Worm (Caenorhabditis elegans) whole organism, mixed stage, embryonic: ENCODE results near the gene srd-29.

Source experiments
- M03D4.4 ChIP-seq: sonication (generic microtip); optimal IDR thresholded peaks from 2 replicates; lab custom pipeline; 2017; ENCODE audit warnings: mild to moderate bottlenecking, missing genetic modification characterization, missing compliant biosample characterization
- blmp-1 ChIP-seq: fragments of 150-350 bp; optimal IDR thresholded peaks from 2 replicates; lab custom pipeline; 2014; ENCODE audit warnings: missing biosample characterization, missing genetic modification characterization
- ceh-43 ChIP-seq: fragments of 200-800 bp; sonication (Bioruptor generic); optimal IDR thresholded peaks from 2 replicates; lab custom pipeline; 2018; ENCODE audit warnings: mild to moderate bottlenecking, missing genetic modification characterization, moderate library complexity, missing compliant biosample characterization
- ceh-83 ChIP-seq: fragments of 200-800 bp; sonication (Bioruptor generic); optimal IDR thresholded peaks from 2 replicates; lab custom pipeline; 2018; ENCODE audit warnings: mild to moderate bottlenecking, missing genetic modification characterization, missing compliant biosample characterization
- ces-1 ChIP-seq: fragments of 150-350 bp; optimal IDR thresholded peaks from 2 replicates; lab custom pipeline; 2014; ENCODE audit warnings: missing biosample characterization, missing genetic modification reagents, missing genetic modification characterization
- cnd-1 ChIP-seq: fragments of 200-800 bp; sonication (Bioruptor generic); optimal IDR thresholded peaks from 2 replicates; lab custom pipeline; 2018; ENCODE audit warnings: mild to moderate bottlenecking, missing genetic modification characterization, missing compliant biosample characterization
- drap-1 ChIP-seq: fragments of 200-800 bp; sonication (Bioruptor generic); optimal IDR thresholded peaks from 3 replicates; lab custom pipeline; 2018; ENCODE audit warnings: mild to moderate bottlenecking, missing genetic modification characterization, missing compliant biosample characterization
- elt-1 ChIP-seq: sonication (generic microtip); optimal IDR thresholded peaks from 2 replicates; lab custom pipeline; 2017; ENCODE audit warnings: missing genetic modification characterization, mild to moderate bottlenecking, missing compliant biosample characterization, antibody characterized with exemption, moderate library complexity, borderline replicate concordance; ENCODE audit not compliant: insufficient read depth
- elt-3 ChIP-seq: fragments of 150-350 bp; optimal IDR thresholded peaks from 2 replicates; lab custom pipeline; 2014; ENCODE audit warnings: missing biosample characterization, missing genetic modification characterization
- flh-1 ChIP-seq: fragments of 200-800 bp; sonication (Bioruptor generic); optimal IDR thresholded peaks from 2 replicates; lab custom pipeline; 2018; ENCODE audit warnings: mild to moderate bottlenecking, missing genetic modification characterization, moderate library complexity, missing compliant biosample characterization
- ham-2 ChIP-seq: fragments of 200-800 bp; sonication (Bioruptor generic); optimal IDR thresholded peaks from 2 replicates; lab custom pipeline; 2018; ENCODE audit warnings: mild to moderate bottlenecking, missing genetic modification characterization, missing compliant biosample characterization
- hlh-1 ChIP-seq: fragments of 150-350 bp; optimal IDR thresholded peaks from 2 replicates; lab custom pipeline; 2014; ENCODE audit warnings: missing biosample characterization, missing genetic modification reagents, missing genetic modification characterization
- lin-13 ChIP-seq: fragments of 150-350 bp; optimal IDR thresholded peaks from 2 replicates; lab custom pipeline; 2014; ENCODE audit warnings: missing biosample characterization, missing genetic modification characterization
- lin-32 ChIP-seq: fragments of 200-800 bp; sonication (Bioruptor generic); optimal IDR thresholded peaks from 2 replicates; lab custom pipeline; 2018; ENCODE audit warnings: mild to moderate bottlenecking, missing genetic modification characterization, missing compliant biosample characterization
- lsy-2 ChIP-seq: fragments of 150-350 bp; optimal IDR thresholded peaks from 2 replicates; lab custom pipeline; 2014; ENCODE audit warnings: missing biosample characterization, missing genetic modification characterization
- mep-1 ChIP-seq: fragments of 150-350 bp; optimal IDR thresholded peaks from 2 replicates; lab custom pipeline; 2017; ENCODE audit warnings: missing biosample characterization, missing genetic modification reagents, missing genetic modification characterization, inconsistent platforms
- mls-2 ChIP-seq: sonication (generic microtip); optimal IDR thresholded peaks from 2 replicates; lab custom pipeline; 2016; ENCODE audit warnings: mild to moderate bottlenecking, missing genetic modification characterization, moderate library complexity, missing compliant biosample characterization
- nhr-12 ChIP-seq: fragments of 150-350 bp; optimal IDR thresholded peaks from 2 replicates; lab custom pipeline; 2014; ENCODE audit warnings: missing biosample characterization, missing genetic modification characterization
- nhr-2 ChIP-seq: fragments of 150-350 bp; optimal IDR thresholded peaks from 2 replicates; lab custom pipeline; 2014; ENCODE audit warnings: missing biosample characterization, missing genetic modification characterization
- nhr-237 ChIP-seq: fragments of 150-350 bp; optimal IDR thresholded peaks from 2 replicates; lab custom pipeline; 2014; ENCODE audit warnings: missing biosample characterization, missing genetic modification characterization
- nhr-28 ChIP-seq: fragments of 150-350 bp; optimal IDR thresholded peaks from 2 replicates; lab custom pipeline; 2014; ENCODE audit warnings: missing biosample characterization, missing genetic modification characterization
- nhr-76 ChIP-seq: sonication (generic microtip); optimal IDR thresholded peaks from 2 replicates; lab custom pipeline; 2017; ENCODE audit warnings: missing biosample characterization, missing genetic modification characterization
- sem-2 ChIP-seq: fragments of 200-800 bp; sonication (Bioruptor generic); optimal IDR thresholded peaks from 2 replicates; lab custom pipeline; 2018; ENCODE audit warnings: mild to moderate bottlenecking, missing genetic modification characterization, missing compliant biosample characterization
- snpc-4 ChIP-seq: fragments of 150-350 bp; optimal IDR thresholded peaks from 2 replicates; lab custom pipeline; 2014; ENCODE audit warnings: missing biosample characterization, missing genetic modification characterization
- sptf-1 ChIP-seq: sonication (generic microtip); optimal IDR thresholded peaks from 2 replicates; lab custom pipeline; 2017; ENCODE audit warnings: mild to moderate bottlenecking, missing genetic modification characterization, moderate library complexity, missing compliant biosample characterization
- unc-120 ChIP-seq: sonication (generic microtip); optimal IDR thresholded peaks from 2 replicates; lab custom pipeline; 2017; ENCODE audit warnings: missing genetic modification characterization, missing compliant biosample characterization; ENCODE audit not compliant: poor library complexity, severe bottlenecking
- unc-39 ChIP-seq: fragments of 150-350 bp; optimal IDR thresholded peaks from 2 replicates; lab custom pipeline; 2014; ENCODE audit warnings: missing biosample characterization, missing genetic modification characterization
- ztf-11 ChIP-seq: fragments of 150-350 bp; optimal IDR thresholded peaks from 2 replicates; lab custom pipeline; 2014; ENCODE audit warnings: missing biosample characterization, missing genetic modification characterization

The srd-29 gene

DNA sequence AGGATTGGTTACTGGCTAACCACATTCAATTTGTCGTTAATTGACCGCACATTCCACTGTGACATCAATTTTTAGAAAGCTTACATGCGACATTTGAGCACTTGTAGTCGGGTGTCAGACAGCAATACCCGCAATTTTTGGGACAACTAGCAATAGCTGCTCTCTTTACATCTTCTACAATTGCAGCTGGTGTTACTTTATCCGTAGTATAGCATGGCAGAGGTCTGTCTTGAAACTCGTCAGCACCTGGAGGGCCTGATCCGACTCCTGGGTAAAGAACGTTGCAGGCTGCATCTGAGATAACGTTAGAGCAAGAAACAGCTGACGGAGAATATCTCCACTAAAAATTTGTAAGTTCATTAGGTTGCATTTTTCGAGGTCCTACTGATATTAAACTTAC lies 3.8 kb downstream of the srd-29 start:
- TF ChIP-seq nhr-237 (tag; lab: Kevin White, UChicago) (no peak), sptf-1 (tag; lab: Kevin White, UChicago) (no peak), ceh-43 (GFP tag; lab: Kevin White, UChicago) (no peak), M03D4.4 (no peak), elt-1 (tag; lab: Kevin White, UChicago) (no peak), nhr-2 (tag; lab: Kevin White, UChicago) (no peak), nhr-28 (tag; lab: Kevin White, UChicago) (no peak), sem-2 (GFP tag; lab: Kevin White, UChicago) (no peak), ham-2 (GFP tag; lab: Kevin White, UChicago) (no peak), unc-120 (tag; lab: Kevin White, UChicago) (no peak), hlh-1 (tag; lab: Kevin White, UChicago) (no peak), elt-3 (tag; lab: Kevin White, UChicago) (no peak), cnd-1 (tag; lab: Kevin White, UChicago) (no peak), nhr-12 (no peak), flh-1 (GFP tag; lab: Kevin White, UChicago) (no peak), snpc-4 (tag; lab: Kevin White, UChicago) (no peak)

DNA sequence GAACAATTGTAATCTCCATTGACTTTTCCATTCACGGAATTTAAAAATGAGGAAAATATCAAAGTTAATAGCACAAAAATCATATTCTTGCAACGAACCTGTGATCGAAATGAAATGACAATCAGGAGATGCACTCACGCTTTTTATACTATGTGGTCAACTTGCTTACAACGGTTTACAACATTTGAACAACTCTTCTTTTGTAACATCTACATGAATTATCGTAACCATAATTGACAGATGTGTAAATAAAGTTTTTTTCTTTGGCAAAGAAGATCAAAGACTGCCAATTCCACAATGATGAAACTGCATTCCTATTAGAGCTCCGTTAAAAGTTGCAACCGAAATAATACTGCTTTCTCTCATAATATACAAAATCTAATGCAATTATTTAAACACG lies 4.2 kb downstream of the srd-29 start, which contains the start of gene F07C4.10:
TSS of gene F07C4.10 (minus strand) at position 101 of the 400 bp plus-strand sequence.
- TF ChIP-seq ces-1 (GFP tag; lab: Kevin White, UChicago) (no peak), nhr-237 (tag; lab: Kevin White, UChicago) (no peak), nhr-2 (tag; lab: Kevin White, UChicago) (no peak), mls-2 (tag; lab: Kevin White, UChicago) (no peak), nhr-12 (no peak), ceh-83 (no peak), ham-2 (GFP tag; lab: Kevin White, UChicago) (no peak), nhr-76 (tag; lab: Kevin White, UChicago) (no peak), snpc-4 (tag; lab: Kevin White, UChicago) (no peak), unc-120 (tag; lab: Kevin White, UChicago) (no peak), lin-13 (no peak), sem-2 (GFP tag; lab: Kevin White, UChicago) (no peak), lsy-2 (tag; lab: Kevin White, UChicago) (no peak), cnd-1 (tag; lab: Kevin White, UChicago) (no peak), drap-1 (GFP tag; lab: Kevin White, UChicago) (no peak)

DNA sequence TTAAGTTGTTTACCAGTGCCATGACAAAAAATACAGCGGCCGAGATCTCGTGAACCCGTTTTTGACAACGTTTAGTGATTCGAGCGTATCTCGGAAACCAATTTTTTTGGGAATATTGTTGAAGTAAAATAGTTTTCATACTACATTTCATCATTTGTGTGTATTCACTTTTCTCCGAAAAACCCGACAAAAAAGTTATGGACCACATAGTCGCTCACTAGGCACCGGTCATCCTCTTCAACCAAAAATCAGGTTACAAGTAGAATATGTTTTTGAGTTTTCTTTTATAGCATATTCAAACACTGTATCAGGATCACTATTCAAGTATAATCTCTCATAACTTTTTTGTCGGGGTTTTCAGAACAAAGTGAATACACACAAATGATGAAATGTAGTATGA lies 6.1 kb downstream of the srd-29 start:
- TF ChIP-seq snpc-4 (tag; lab: Kevin White, UChicago), result no peak
- no peak for TF ChIP-seq mls-2 (tag; lab: Kevin White, UChicago)
- TF ChIP-seq ham-2 (GFP tag; lab: Kevin White, UChicago), result no peak

DNA sequence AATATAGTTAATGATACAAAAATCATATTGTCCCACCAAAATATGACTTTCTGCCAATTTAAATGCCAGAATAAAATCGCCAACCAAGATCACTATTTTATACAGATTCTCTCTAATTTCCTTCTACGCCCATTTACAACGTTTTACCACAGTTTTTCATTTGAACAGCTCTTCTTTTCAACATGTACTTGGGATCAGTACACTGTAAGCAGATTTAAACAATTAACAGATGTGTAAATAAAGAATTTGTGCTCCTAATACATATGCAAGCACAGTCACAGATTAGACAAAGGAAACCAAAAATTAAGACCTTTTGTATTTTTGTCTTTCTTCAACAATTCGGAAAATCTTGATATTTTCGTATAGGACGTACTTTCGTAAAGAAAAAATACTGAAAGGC lies 7.8 kb downstream of the srd-29 start, which contains the start of gene F07C4.11:
TSS of gene F07C4.11 (minus strand) at position 101 of the 400 bp plus-strand sequence.
- TF ChIP-seq lin-32, result no peak
- no peak for TF ChIP-seq nhr-28 (tag; lab: Kevin White, UChicago)
- TF ChIP-seq drap-1 (GFP tag; lab: Kevin White, UChicago), result no peak
- no peak for TF ChIP-seq nhr-237 (tag; lab: Kevin White, UChicago)
- TF ChIP-seq unc-39 (tag; lab: Kevin White, UChicago), result no peak
- no peak for TF ChIP-seq snpc-4 (tag; lab: Kevin White, UChicago)

DNA sequence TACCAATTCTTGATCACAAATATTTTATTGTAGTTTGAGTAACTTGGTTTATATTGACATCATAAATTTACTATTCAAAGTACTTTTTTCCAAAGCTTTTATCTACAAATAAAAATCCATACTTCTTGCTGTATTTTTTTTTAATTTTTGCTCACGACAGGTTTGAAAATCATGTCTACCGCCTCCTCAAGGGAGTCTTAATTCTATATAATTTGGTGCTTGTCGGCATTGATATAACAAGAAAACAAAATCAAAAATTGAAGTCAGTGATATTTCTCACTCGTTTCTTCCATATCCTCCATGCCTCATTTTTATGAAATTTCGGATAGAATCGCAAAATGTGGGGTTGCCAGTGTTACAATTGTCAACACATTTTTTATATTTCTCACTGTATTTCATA lies 9.9 kb downstream of the srd-29 start, which contains the start of gene str-47:
TSS of gene str-47 (plus strand) at position 301 of the 400 bp plus-strand sequence.
- TF ChIP-seq sptf-1 (tag; lab: Kevin White, UChicago) (no peak), ham-2 (GFP tag; lab: Kevin White, UChicago) (no peak), nhr-237 (tag; lab: Kevin White, UChicago) (no peak), ces-1 (GFP tag; lab: Kevin White, UChicago) (no peak), lin-32 (no peak), ztf-11 (tag; lab: Kevin White, UChicago) (no peak), blmp-1 (tag; lab: Kevin White, UChicago) (no peak), hlh-1 (tag; lab: Kevin White, UChicago) (no peak)

DNA sequence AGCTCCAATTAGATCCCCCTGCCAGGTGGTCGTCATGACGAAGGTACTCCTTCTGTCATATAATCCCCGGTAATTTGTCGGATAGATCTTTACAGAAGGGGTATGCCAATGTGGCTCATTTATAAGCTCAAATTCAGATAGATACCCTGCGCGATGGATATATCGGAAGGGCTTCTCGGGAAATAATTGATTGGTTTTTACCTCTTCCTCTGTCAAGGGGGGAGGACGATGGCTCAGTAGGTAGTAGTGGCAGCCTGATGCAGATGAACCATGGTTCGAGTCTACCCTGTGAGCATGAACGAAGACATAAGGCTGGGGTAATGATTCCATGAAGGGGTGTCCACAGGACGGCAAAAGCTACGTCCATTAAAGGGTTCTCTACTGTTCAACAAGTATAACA lies 11.6 kb downstream of the srd-29 start:
- TF ChIP-seq sem-2 (GFP tag; lab: Kevin White, UChicago) (no peak), snpc-4 (tag; lab: Kevin White, UChicago) (no peak), unc-39 (tag; lab: Kevin White, UChicago) (no peak), nhr-237 (tag; lab: Kevin White, UChicago) (no peak), mep-1 (no peak), lin-32 (no peak), unc-120 (tag; lab: Kevin White, UChicago) (no peak)
